Fruit fly (Drosophila melanogaster) whole organism, embryonic: ENCODE results near the gene rush.

Experiments used
- Aef1 ChIP-seq: fragments of 200-800 bp; sonication (Bioruptor generic); IDR thresholded peaks from 3 replicates; pipeline ENCODE4 v1.3.6; 2022; ENCODE audit warnings: missing biosample characterization, missing genetic modification characterization
- Asciz ChIP-seq: fragments of 200-800 bp; sonication (Bioruptor generic); optimal IDR thresholded peaks from 2 replicates; lab custom pipeline; 2017; ENCODE audit warnings: missing biosample characterization, mild to moderate bottlenecking, missing genetic modification characterization, missing genetic modification reagents
- BEAF-32 ChIP-seq: fragments of 200-800 bp; sonication (Bioruptor generic); optimal IDR thresholded peaks from 3 replicates; lab custom pipeline; 2017; ENCODE audit warnings: missing biosample characterization, missing genetic modification characterization, mild to moderate bottlenecking, moderate library complexity, missing genetic modification reagents
- CG10366 ChIP-seq: fragments of 200-800 bp; sonication (Bioruptor generic); IDR thresholded peaks from 2 replicates; pipeline ENCODE4 v1.3.6; 2022; ENCODE audit warnings: missing biosample characterization, missing genetic modification characterization
- CG11456 ChIP-seq: fragments of 200-800 bp; sonication (Bioruptor generic); IDR thresholded peaks from 3 replicates; pipeline ENCODE4 v1.3.6; 2022; ENCODE audit warnings: missing biosample characterization, missing genetic modification characterization
- CG11504 ChIP-seq: fragments of 200-800 bp; sonication (Bioruptor generic); optimal IDR thresholded peaks from 3 replicates; lab custom pipeline; 2019; ENCODE audit warnings: missing biosample characterization, mild to moderate bottlenecking, missing genetic modification characterization, moderate library complexity
- CG12744 ChIP-seq: fragments of 200-800 bp; sonication (Bioruptor generic); optimal IDR thresholded peaks from 2 replicates; lab custom pipeline; 2016; ENCODE audit warnings: missing biosample characterization, missing genetic modification characterization
- CG14014 ChIP-seq: fragments of 200-800 bp; sonication (Bioruptor generic); IDR thresholded peaks from 2 replicates; pipeline ENCODE4 v1.3.6; 2022; ENCODE audit warnings: missing biosample characterization, missing genetic modification characterization
- CG14860 ChIP-seq: fragments of 200-800 bp; sonication (Bioruptor generic); IDR thresholded peaks from 3 replicates; pipeline ENCODE4 v1.3.6; 2022; ENCODE audit warnings: missing biosample characterization, missing genetic modification characterization; ENCODE audit not compliant: partially characterized antibody
- CG15514 ChIP-seq: fragments of 200-800 bp; sonication (Bioruptor generic); optimal IDR thresholded peaks from 3 replicates; lab custom pipeline; 2017; ENCODE audit warnings: missing biosample characterization, missing genetic modification characterization, mild to moderate bottlenecking, moderate library complexity, missing genetic modification reagents
- CG1647 ChIP-seq: fragments of 200-800 bp; sonication (Bioruptor generic); optimal IDR thresholded peaks from 3 replicates; lab custom pipeline; 2016; ENCODE audit warnings: missing biosample characterization, missing genetic modification characterization
- CG18599 ChIP-seq: fragments of 200-800 bp; sonication (Bioruptor generic); optimal IDR thresholded peaks from 3 replicates; lab custom pipeline; 2017; ENCODE audit warnings: missing biosample characterization, missing genetic modification characterization, mild to moderate bottlenecking, moderate library complexity, missing genetic modification reagents
- CG2712 ChIP-seq: fragments of 200-800 bp; optimal IDR thresholded peaks from 3 replicates; lab custom pipeline; 2019; ENCODE audit warnings: missing biosample characterization, mild to moderate bottlenecking, missing genetic modification characterization, moderate library complexity
- CG30020 ChIP-seq: fragments of 200-800 bp; optimal IDR thresholded peaks from 2 replicates; lab custom pipeline; 2019; ENCODE audit warnings: missing biosample characterization, mild to moderate bottlenecking, missing genetic modification characterization, moderate library complexity
- CG3407 ChIP-seq: fragments of 200-800 bp; sonication (Bioruptor generic); optimal IDR thresholded peaks from 2 replicates; lab custom pipeline; 2018; ENCODE audit warnings: missing biosample characterization, mild to moderate bottlenecking, missing genetic modification characterization
- CG4282 ChIP-seq: fragments of 200-800 bp; sonication (Bioruptor generic); optimal IDR thresholded peaks from 2 replicates; lab custom pipeline; 2016; ENCODE audit warnings: missing biosample characterization, missing genetic modification characterization
- CG4617 ChIP-seq: fragments of 200-800 bp; sonication (Bioruptor generic); optimal IDR thresholded peaks from 3 replicates; lab custom pipeline; 2016; ENCODE audit warnings: missing biosample characterization, missing genetic modification characterization, borderline replicate concordance
- CG6175 ChIP-seq: fragments of 200-800 bp; sonication (Bioruptor generic); IDR thresholded peaks from 3 replicates; pipeline ENCODE4 v1.3.6; 2022; ENCODE audit warnings: missing biosample characterization, missing genetic modification characterization
- CG6689 ChIP-seq: fragments of 200-800 bp; sonication (Bioruptor generic); IDR thresholded peaks from 2 replicates; pipeline ENCODE4 v1.3.6; 2022; ENCODE audit warnings: missing biosample characterization, missing genetic modification characterization
- CG7963 ChIP-seq: fragments of 200-800 bp; sonication (Bioruptor generic); IDR thresholded peaks from 3 replicates; pipeline ENCODE4 v1.3.6; 2022; ENCODE audit warnings: missing biosample characterization, missing genetic modification characterization; ENCODE audit not compliant: partially characterized antibody
- CG8765 ChIP-seq: fragments of 200-800 bp; sonication (Bioruptor generic); IDR thresholded peaks from 2 replicates; pipeline ENCODE4 v1.3.6; 2022; ENCODE audit warnings: missing biosample characterization, missing genetic modification characterization
- Dip3 ChIP-seq: fragments of 200-800 bp; sonication (Bioruptor generic); optimal IDR thresholded peaks from 3 replicates; lab custom pipeline; 2016; ENCODE audit warnings: missing biosample characterization, missing genetic modification characterization
- Ets65A ChIP-seq: fragments of 200-800 bp; sonication (Bioruptor generic); peaks from one replicate; lab custom pipeline; 2016; ENCODE audit warnings: missing biosample characterization, missing genetic modification characterization
- Fer2 ChIP-seq: fragments of 200-800 bp; sonication (Bioruptor generic); optimal IDR thresholded peaks from 2 replicates; lab custom pipeline; 2018; ENCODE audit warnings: missing biosample characterization, mild to moderate bottlenecking, missing genetic modification characterization, moderate library complexity
- Hr39 ChIP-seq: fragments of >200 bp; optimal IDR thresholded peaks from 2 replicates; lab custom pipeline; 2017
- Hr78 ChIP-seq, 2 experiments: fragments of 200-800 bp in 1 of 2; fragments of >200 bp in 1 of 2; sonication (Bioruptor generic) in 1 of 2; optimal IDR thresholded peaks; 2 replicates each; lab custom pipeline; 2017 to 2019; ENCODE audit warnings: missing biosample characterization in 2 of 2, missing genetic modification characterization in 2 of 2, mild to moderate bottlenecking in 1 of 2, moderate library complexity in 1 of 2
- Jarid2 ChIP-seq: fragments of 200-800 bp; sonication (Bioruptor generic); optimal IDR thresholded peaks from 3 replicates; lab custom pipeline; 2017; ENCODE audit warnings: mild to moderate bottlenecking, missing biosample characterization, missing genetic modification reagents, missing genetic modification characterization
- Mad ChIP-seq: fragments of 200-800 bp; sonication (Bioruptor generic); optimal IDR thresholded peaks from 2 replicates; lab custom pipeline; 2016; ENCODE audit warnings: missing biosample characterization, missing genetic modification characterization
- NfI ChIP-seq: fragments of 200-800 bp; sonication (Bioruptor generic); optimal IDR thresholded peaks from 3 replicates; lab custom pipeline; 2018; ENCODE audit warnings: missing biosample characterization, mild to moderate bottlenecking, missing genetic modification characterization, moderate library complexity
- Sry-δ ChIP-seq: fragments of 200-800 bp; sonication (Bioruptor generic); optimal IDR thresholded peaks from 2 replicates; lab custom pipeline; 2016; ENCODE audit warnings: missing biosample characterization, missing genetic modification characterization
- Trl ChIP-seq, 3 experiments: fragments of >200 bp in 2 of 3; fragments of 200-800 bp in 1 of 3; sonication (Bioruptor generic) in 1 of 3; optimal IDR thresholded peaks; 2 replicates in 1 of 3; 3 replicates in 2 of 3; lab custom pipeline; 2016 to 2017; ENCODE audit warnings: missing biosample characterization in 1 of 3, missing genetic modification characterization in 1 of 3
- ac ChIP-seq: fragments of 200-800 bp; sonication (Bioruptor generic); optimal IDR thresholded peaks from 3 replicates; lab custom pipeline; 2017; ENCODE audit warnings: missing biosample characterization, mild to moderate bottlenecking, missing genetic modification characterization
- ase ChIP-seq: fragments of 200-800 bp; sonication (Bioruptor generic); IDR thresholded peaks from 3 replicates; pipeline ENCODE4 v1.3.6; 2022; ENCODE audit warnings: missing biosample characterization, missing genetic modification characterization
- ash1 ChIP-seq: fragments of 200-800 bp; sonication (Bioruptor generic); optimal IDR thresholded peaks from 2 replicates; lab custom pipeline; 2018; ENCODE audit warnings: missing biosample characterization, mild to moderate bottlenecking, missing genetic modification characterization
- bbx ChIP-seq: fragments of 200-800 bp; sonication (Bioruptor generic); IDR thresholded peaks from 2 replicates; pipeline ENCODE4 v1.3.6; 2022; ENCODE audit warnings: missing biosample characterization, missing genetic modification characterization; ENCODE audit not compliant: partially characterized antibody
- br ChIP-seq: fragments of >200 bp; optimal IDR thresholded peaks from 2 replicates; lab custom pipeline; 2017
- dimm ChIP-seq: fragments of 200-800 bp; sonication (Bioruptor generic); IDR thresholded peaks from 2 replicates; pipeline ENCODE4 v1.3.6; 2022; ENCODE audit warnings: missing biosample characterization, missing genetic modification characterization
- ewg ChIP-seq: fragments of 200-800 bp; sonication (Bioruptor generic); optimal IDR thresholded peaks from 3 replicates; lab custom pipeline; 2017; ENCODE audit warnings: mild to moderate bottlenecking, missing biosample characterization, missing genetic modification reagents, missing genetic modification characterization
- gcm2 ChIP-seq: fragments of 200-800 bp; sonication (Bioruptor generic); optimal IDR thresholded peaks from 2 replicates; lab custom pipeline; 2016; ENCODE audit warnings: missing biosample characterization, missing genetic modification characterization
- knrl ChIP-seq: fragments of 200-800 bp; sonication (Bioruptor generic); IDR thresholded peaks from 3 replicates; pipeline ENCODE4 v1.3.6; 2022; ENCODE audit warnings: missing biosample characterization, missing genetic modification characterization; ENCODE audit not compliant: partially characterized antibody
- sima ChIP-seq: fragments of 200-800 bp; sonication (Bioruptor generic); optimal IDR thresholded peaks from 2 replicates; lab custom pipeline; 2016; ENCODE audit warnings: missing biosample characterization, missing genetic modification characterization
- slp2 ChIP-seq: fragments of 200-800 bp; sonication (Bioruptor generic); optimal IDR thresholded peaks from 2 replicates; lab custom pipeline; 2016; ENCODE audit warnings: missing biosample characterization, missing genetic modification characterization
- ssp ChIP-seq: fragments of 200-800 bp; sonication (Bioruptor generic); IDR thresholded peaks from 2 replicates; pipeline ENCODE4 v1.3.6; 2022; ENCODE audit warnings: missing biosample characterization, missing genetic modification characterization
- tll ChIP-seq, 2 experiments: fragments of 200-800 bp in 1 of 2; fragments of >200 bp in 1 of 2; sonication (Bioruptor generic) in 1 of 2; optimal IDR thresholded peaks; 2 replicates each; lab custom pipeline; 2017 to 2019; ENCODE audit warnings: missing biosample characterization in 2 of 2, missing genetic modification characterization in 2 of 2, mild to moderate bottlenecking in 1 of 2, moderate library complexity in 1 of 2
- toy ChIP-seq: fragments of 200-800 bp; sonication (Bioruptor generic); IDR thresholded peaks from 2 replicates; pipeline ENCODE4 v1.3.6; 2022; ENCODE audit warnings: missing biosample characterization, missing genetic modification characterization
- trh ChIP-seq: fragments of 200-800 bp; sonication (Bioruptor generic); optimal IDR thresholded peaks from 2 replicates; lab custom pipeline; 2016; ENCODE audit warnings: missing biosample characterization, missing genetic modification characterization
- twi ChIP-seq: fragments of 200-800 bp; optimal IDR thresholded peaks from 2 replicates; lab custom pipeline; 2019; ENCODE audit warnings: missing biosample characterization, mild to moderate bottlenecking, missing genetic modification characterization, moderate library complexity
- zen2 ChIP-seq: fragments of 200-800 bp; sonication (Bioruptor generic); IDR thresholded peaks from 3 replicates; pipeline ENCODE4 v1.3.6; 2022; ENCODE audit warnings: missing biosample characterization, missing genetic modification characterization; ENCODE audit not compliant: partially characterized antibody
- zfh1 ChIP-seq: fragments of 200-800 bp; sonication (Bioruptor generic); IDR thresholded peaks from 3 replicates; pipeline ENCODE4 v1.3.6; 2022; ENCODE audit warnings: missing biosample characterization, missing genetic modification characterization

The rush gene

dm6 chrX:1482840-1483518 lies 4.6 kb downstream of the rush start, which contains the start of the genes sta and inc (continued):
- no peak for TF ChIP-seq gcm2 (GFP tag; lab: Kevin White, UChicago)
- peak; percentile 89 for TF ChIP-seq CG15514 (GFP tag; lab: Kevin White, UChicago)
- TF ChIP-seq CG12744 (GFP tag; lab: Kevin White, UChicago), result no peak
- TF ChIP-seq CG4617 (GFP tag; lab: Kevin White, UChicago), result peak; percentile 49
- TF ChIP-seq CG6689, result no peak
- TF ChIP-seq twi (tag; lab: Kevin White, UChicago), result peak; percentile 17
- TF ChIP-seq br (lab: Kevin White, UChicago), result no peak
- TF ChIP-seq CG14014 (GFP tag; lab: Robert Waterston, UW), result peak; percentile 45; the same call in 1 of the 2 replicates
- no peak for TF ChIP-seq Trl (optimal IDR thresholded peaks at IDR 0.05; lab: Kevin White, UChicago)
- TF ChIP-seq Trl (GFP tag; optimal IDR thresholded peaks at IDR 0.05; lab: Kevin White, UChicago), result peak; percentile 63
- no peak for TF ChIP-seq tll (GFP tag; optimal IDR thresholded peaks at IDR 0.05; lab: Kevin White, UChicago)
- TF ChIP-seq ash1 (GFP tag; lab: Kevin White, UChicago), result peak; percentile 81
- no peak for TF ChIP-seq dimm (GFP tag; lab: Robert Waterston, UW)
- TF ChIP-seq Hr78 (GFP tag; optimal IDR thresholded peaks at IDR 0.05; lab: Kevin White, UChicago), result no peak
- TF ChIP-seq bbx, result no peak
- TF ChIP-seq BEAF-32 (GFP tag; lab: Kevin White, UChicago), result peak; percentile 74
- TF ChIP-seq CG11504 (tag; lab: Kevin White, UChicago), result peak; percentile 57
- TF ChIP-seq slp2 (GFP tag; lab: Kevin White, UChicago), result peak; percentile 16
- TF ChIP-seq CG14860 (GFP tag; lab: Robert Waterston, UW), result no peak
- peak; percentile 75 for TF ChIP-seq NfI
- peak; percentile 66; the same call in 2 of the 3 replicates for TF ChIP-seq zen2 (GFP tag; lab: Robert Waterston, UW)
- no peak for TF ChIP-seq CG7963 (GFP tag; lab: Robert Waterston, UW)
- no peak for TF ChIP-seq toy (GFP tag; lab: Robert Waterston, UW)
- TF ChIP-seq Jarid2 (GFP tag; lab: Kevin White, UChicago), result peak; percentile 76
- TF ChIP-seq Fer2 (tag; lab: Kevin White, UChicago), result peak; percentile 52
- TF ChIP-seq CG6175 (GFP tag; lab: Robert Waterston, UW), result 0 out of 3 replicates have a peak, but pooled peaks have one; percentile 20
- TF ChIP-seq Hr39 (lab: Kevin White, UChicago), result no peak
- TF ChIP-seq ac (GFP tag; lab: Kevin White, UChicago), result peak; percentile 37
- peak; percentile 65 for TF ChIP-seq Asciz (GFP tag; lab: Kevin White, UChicago)
- TF ChIP-seq Sry-δ (GFP tag; lab: Kevin White, UChicago), result peak; percentile 82
- TF ChIP-seq CG1647, result peak; percentile 35
- TF ChIP-seq ewg (GFP tag; lab: Kevin White, UChicago), result peak; percentile 72
- peak; percentile 70; the same call in 2 of the 3 replicates for TF ChIP-seq zfh1
- TF ChIP-seq Mad, result peak; percentile 57
- TF ChIP-seq CG30020 (tag; lab: Kevin White, UChicago), result peak; percentile 26
- TF ChIP-seq ssp (GFP tag; lab: Robert Waterston, UW), result 0 out of 2 replicates have a peak, but pooled peaks have one; percentile 6
- TF ChIP-seq CG18599 (GFP tag; lab: Kevin White, UChicago), result peak; percentile 80
- TF ChIP-seq CG3407 (GFP tag; lab: Kevin White, UChicago), result peak; percentile 53
- peak; percentile 65 for TF ChIP-seq knrl (GFP tag; lab: Robert Waterston, UW)
- peak; percentile 74; the same call in 2 of the 3 replicates for TF ChIP-seq CG11456
- TF ChIP-seq Dip3 (GFP tag; lab: Kevin White, UChicago), result peak; percentile 8
- TF ChIP-seq CG4282 (GFP tag; lab: Kevin White, UChicago), result no peak
- no peak for TF ChIP-seq trh (GFP tag; lab: Kevin White, UChicago)
- TF ChIP-seq Aef1 (GFP tag; lab: Robert Waterston, UW), result no peak
- TF ChIP-seq CG2712 (tag; lab: Kevin White, UChicago), result peak; percentile 69
- no peak; the same call in 1 of the 2 replicates for TF ChIP-seq CG10366
- no peak for TF ChIP-seq ase (GFP tag; lab: Robert Waterston, UW)
- TF ChIP-seq CG8765 (GFP tag; lab: Robert Waterston, UW), result no peak
- TF ChIP-seq Ets65A (GFP tag; lab: Kevin White, UChicago), result no peak
- TF ChIP-seq sima (GFP tag; lab: Kevin White, UChicago), result no peak
